Worm (Caenorhabditis elegans) whole organism, young adult: ENCODE measurements around the gene F45E12.6.

Experiments
- B0035.1 ChIP-seq: sonication (generic microtip); optimal IDR thresholded peaks from 2 replicates; lab custom pipeline; 2016; ENCODE audit warnings: missing genetic modification characterization, mild to moderate bottlenecking, missing compliant biosample characterization, missing genotype, missing genetic modification reagents
- B0336.3 ChIP-seq: fragments of 200-800 bp; sonication (Bioruptor generic); IDR thresholded peaks from 2 replicates; pipeline ENCODE4 v1.3.6; 2022; ENCODE audit warnings: missing genetic modification characterization, missing compliant biosample characterization
- F23B12.7 ChIP-seq: sonication (generic microtip); optimal IDR thresholded peaks from 2 replicates; lab custom pipeline; 2017; ENCODE audit warnings: missing genetic modification characterization, mild to moderate bottlenecking, missing compliant biosample characterization, antibody characterized with exemption, moderate library complexity; ENCODE audit not compliant: insufficient read depth
- F33H1.4 ChIP-seq: fragments of 200-800 bp; sonication (Bioruptor generic); IDR thresholded peaks from 2 replicates; pipeline ENCODE4 v1.3.6; 2022; ENCODE audit warnings: missing genetic modification reagents, missing genetic modification characterization, missing compliant biosample characterization
- F37B4.10 ChIP-seq: fragments of 200-800 bp; sonication (Bioruptor generic); IDR thresholded peaks from 2 replicates; pipeline ENCODE4 v1.3.6; 2022; ENCODE audit warnings: missing genetic modification characterization, missing compliant biosample characterization
- F52B5.7 ChIP-seq: sonication (generic microtip); optimal IDR thresholded peaks from 2 replicates; lab custom pipeline; 2016; ENCODE audit warnings: mild to moderate bottlenecking, missing genetic modification characterization, missing compliant biosample characterization
- F55B11.4 ChIP-seq: sonication (generic microtip); optimal IDR thresholded peaks from 2 replicates; lab custom pipeline; 2016; ENCODE audit warnings: missing compliant biosample characterization, missing genetic modification characterization, borderline replicate concordance; ENCODE audit not compliant: insufficient read depth
- K11D2.4 ChIP-seq: fragments of 200-800 bp; sonication (Bioruptor generic); IDR thresholded peaks from 2 replicates; pipeline ENCODE4 v1.3.6; 2022; ENCODE audit warnings: missing genetic modification reagents, missing genetic modification characterization, missing compliant biosample characterization
- K12H6.12 ChIP-seq: fragments of 200-800 bp; sonication (Bioruptor generic); optimal IDR thresholded peaks from 2 replicates; lab custom pipeline; 2018; ENCODE audit warnings: mild to moderate bottlenecking, missing genetic modification characterization, missing compliant biosample characterization
- T26A5.8 ChIP-seq: sonication (generic microtip); optimal IDR thresholded peaks from 2 replicates; lab custom pipeline; 2016; ENCODE audit warnings: missing genetic modification characterization, missing compliant biosample characterization
- Y53G8AR.9 ChIP-seq: fragments of 200-800 bp; sonication (Bioruptor generic); conservative IDR thresholded peaks from 2 replicates; pipeline ENCODE4 v1.3.6; 2022; ENCODE audit warnings: missing genetic modification reagents, missing genetic modification characterization, missing compliant biosample characterization
- Y79H2A.3 ChIP-seq: fragments of 200-800 bp; sonication (Bioruptor generic); conservative IDR thresholded peaks from 2 replicates; pipeline ENCODE4 v1.3.6; 2022; ENCODE audit warnings: missing genetic modification reagents, missing genetic modification characterization, missing compliant biosample characterization
- Y95B8A.8 ChIP-seq: fragments of 200-800 bp; sonication (Bioruptor generic); IDR thresholded peaks from 2 replicates; pipeline ENCODE4 v1.3.6; 2022; ENCODE audit warnings: missing genetic modification reagents, missing genetic modification characterization, missing compliant biosample characterization
- atf-7 ChIP-seq: sonication (generic microtip); optimal IDR thresholded peaks from 2 replicates; lab custom pipeline; 2017; ENCODE audit warnings: mild to moderate bottlenecking, missing genetic modification characterization, missing compliant biosample characterization
- attf-5 ChIP-seq: fragments of 200-800 bp; sonication (Bioruptor generic); optimal IDR thresholded peaks from 2 replicates; lab custom pipeline; 2018; ENCODE audit warnings: mild to moderate bottlenecking, missing genetic modification characterization, missing compliant biosample characterization
- bed-2 ChIP-seq: fragments of 200-800 bp; sonication (Bioruptor generic); IDR thresholded peaks from 2 replicates; pipeline ENCODE4 v1.3.6; 2022; ENCODE audit warnings: missing genetic modification reagents, missing genetic modification characterization, missing compliant biosample characterization
- chd-7 ChIP-seq: sonication (generic microtip); optimal IDR thresholded peaks from 2 replicates; lab custom pipeline; 2016; ENCODE audit warnings: mild to moderate bottlenecking, missing genetic modification characterization, moderate library complexity, missing compliant biosample characterization
- efl-1 ChIP-seq: fragments of 150-350 bp; optimal IDR thresholded peaks from 2 replicates; lab custom pipeline; 2014; ENCODE audit warnings: missing biosample characterization, missing genetic modification reagents, missing genetic modification characterization
- egl-44 ChIP-seq: fragments of 200-800 bp; sonication (Bioruptor generic); IDR thresholded peaks from 2 replicates; pipeline ENCODE4 v1.3.6; 2022; ENCODE audit warnings: missing genetic modification reagents, missing genetic modification characterization, missing compliant biosample characterization
- ekl-4 ChIP-seq: fragments of 200-800 bp; sonication (Bioruptor generic); IDR thresholded peaks from 2 replicates; pipeline ENCODE4 v1.3.6; 2022; ENCODE audit warnings: missing genetic modification reagents, missing genetic modification characterization, missing compliant biosample characterization
- ets-4 ChIP-seq: fragments of 200-800 bp; sonication (Bioruptor generic); optimal IDR thresholded peaks from 2 replicates; lab custom pipeline; 2018; ENCODE audit warnings: mild to moderate bottlenecking, missing genetic modification characterization, missing compliant biosample characterization
- hsf-1 ChIP-seq: fragments of 200-800 bp; sonication (Bioruptor generic); IDR thresholded peaks from 2 replicates; pipeline ENCODE4 v1.3.6; 2022; ENCODE audit warnings: missing genetic modification reagents, missing genetic modification characterization, missing compliant biosample characterization
- lag-1 ChIP-seq: fragments of 200-800 bp; sonication (Bioruptor generic); IDR thresholded peaks from 2 replicates; pipeline ENCODE4 v1.3.6; 2022; ENCODE audit warnings: missing genetic modification reagents, missing genetic modification characterization, missing compliant biosample characterization
- let-526 ChIP-seq: fragments of 200-800 bp; sonication (Bioruptor generic); IDR thresholded peaks from 2 replicates; pipeline ENCODE4 v1.3.6; 2022; ENCODE audit warnings: missing genetic modification reagents, missing genetic modification characterization, missing compliant biosample characterization
- let-607 ChIP-seq, 2 experiments: fragments of 200-800 bp in 1 of 2; sonication (Bioruptor generic) in 1 of 2; sonication (generic microtip) in 1 of 2; optimal IDR thresholded peaks; 2 replicates each; lab custom pipeline; 2016 to 2018; ENCODE audit warnings: mild to moderate bottlenecking in 2 of 2, missing compliant biosample characterization in 2 of 2, missing genetic modification characterization in 2 of 2, moderate library complexity in 2 of 2, missing genotype in 1 of 2
- lsl-1 ChIP-seq: fragments of 200-800 bp; sonication (Bioruptor generic); optimal IDR thresholded peaks from 2 replicates; lab custom pipeline; 2018; ENCODE audit warnings: mild to moderate bottlenecking, missing genetic modification characterization, moderate library complexity, missing compliant biosample characterization
- madf-6 ChIP-seq: fragments of 200-800 bp; sonication (Bioruptor generic); IDR thresholded peaks from 2 replicates; pipeline ENCODE4 v1.3.6; 2022; ENCODE audit warnings: missing genetic modification reagents, missing genetic modification characterization, missing compliant biosample characterization
- mxl-1 ChIP-seq: sonication (generic microtip); optimal IDR thresholded peaks from 2 replicates; lab custom pipeline; 2016; ENCODE audit warnings: missing genetic modification characterization, missing compliant biosample characterization
- nhr-120 ChIP-seq: fragments of 200-800 bp; sonication (Bioruptor generic); IDR thresholded peaks from 2 replicates; pipeline ENCODE4 v1.3.6; 2022; ENCODE audit warnings: missing genetic modification characterization, missing compliant biosample characterization
- nhr-80 ChIP-seq: sonication (generic microtip); optimal IDR thresholded peaks from 2 replicates; lab custom pipeline; 2016; ENCODE audit warnings: missing genetic modification characterization, missing compliant biosample characterization
- pbrm-1 ChIP-seq: fragments of 200-800 bp; sonication (Bioruptor generic); IDR thresholded peaks from 2 replicates; pipeline ENCODE4 v1.3.6; 2022; ENCODE audit warnings: missing genetic modification reagents, missing genetic modification characterization, missing compliant biosample characterization
- snpc-3.4 ChIP-seq: sonication (generic microtip); optimal IDR thresholded peaks from 2 replicates; lab custom pipeline; 2017; ENCODE audit warnings: missing genetic modification characterization, mild to moderate bottlenecking, missing compliant biosample characterization, antibody characterized with exemption, moderate library complexity, missing genotype, missing genetic modification reagents
- somi-1 ChIP-seq: fragments of 200-800 bp; sonication (Bioruptor generic); optimal IDR thresholded peaks from 2 replicates; lab custom pipeline; 2018; ENCODE audit warnings: mild to moderate bottlenecking, missing genetic modification characterization, missing compliant biosample characterization
- tbp1 ChIP-seq: fragments of 200-800 bp; sonication (Bioruptor generic); optimal IDR thresholded peaks from 2 replicates; lab custom pipeline; 2018; ENCODE audit warnings: mild to moderate bottlenecking, missing genetic modification characterization, missing compliant biosample characterization
- unc-130 ChIP-seq: sonication (generic microtip); optimal IDR thresholded peaks from 2 replicates; lab custom pipeline; 2016; ENCODE audit warnings: missing genetic modification reagents, missing genetic modification characterization, missing compliant biosample characterization
- unc-62 ChIP-seq: fragments of 150-350 bp; optimal IDR thresholded peaks from 2 replicates; lab custom pipeline; 2014; ENCODE audit warnings: missing biosample characterization, missing genetic modification reagents, missing genetic modification characterization
- xnd-1 ChIP-seq: sonication (generic microtip); optimal IDR thresholded peaks from 2 replicates; lab custom pipeline; 2016; ENCODE audit warnings: missing genotype, missing genetic modification reagents, missing genetic modification characterization, missing compliant biosample characterization
- ztf-18 ChIP-seq: sonication (generic microtip); optimal IDR thresholded peaks from 2 replicates; lab custom pipeline; 2016; ENCODE audit warnings: missing genotype, mild to moderate bottlenecking, missing genetic modification characterization, missing compliant biosample characterization
- ztf-22 ChIP-seq: fragments of 200-800 bp; sonication (Bioruptor generic); optimal IDR thresholded peaks from 2 replicates; lab custom pipeline; 2018; ENCODE audit warnings: mild to moderate bottlenecking, missing genetic modification characterization, moderate library complexity, missing compliant biosample characterization

The F45E12.6 gene

ce11 chrII:7298197-7298682 lies 15.7 kb downstream of the F45E12.6 start, which contains the start of gene puf-8:
Gene puf-8 (minus strand): TSS chrII:7298247.
- TF ChIP-seq madf-6 (GFP tag; lab: Robert Waterston, UW): peak; percentile 37
- TF ChIP-seq somi-1 (GFP tag; lab: Kevin White, UChicago): no peak
- no peak for TF ChIP-seq K12H6.12 (tag; lab: Kevin White, UChicago)
- no peak for TF ChIP-seq Y95B8A.8 (GFP tag; lab: Robert Waterston, UW)
- TF ChIP-seq unc-130 (GFP tag; lab: Kevin White, UChicago): no peak
- TF ChIP-seq atf-7 (tag; lab: Kevin White, UChicago): no peak
- no peak for TF ChIP-seq attf-5 (GFP tag; lab: Kevin White, UChicago)
- TF ChIP-seq F55B11.4 (tag; lab: Kevin White, UChicago): no peak
- no peak for TF ChIP-seq ekl-4
- TF ChIP-seq F33H1.4 (GFP tag; lab: Robert Waterston, UW): peak; percentile 71
- TF ChIP-seq efl-1 (GFP tag; lab: Kevin White, UChicago): peak; percentile 21
- no peak for TF ChIP-seq mxl-1 (tag; lab: Kevin White, UChicago)
- no peak for TF ChIP-seq egl-44
- peak; percentile 77 for TF ChIP-seq lsl-1 (GFP tag; lab: Kevin White, UChicago)
- TF ChIP-seq Y53G8AR.9 (GFP tag; lab: Robert Waterston, UW): no peak
- TF ChIP-seq B0035.1 (tag; lab: Kevin White, UChicago): no peak
- peak; percentile 37 for TF ChIP-seq ztf-18 (tag; lab: Kevin White, UChicago)
- TF ChIP-seq Y79H2A.3 (GFP tag; lab: Robert Waterston, UW): no peak
- TF ChIP-seq lag-1 (GFP tag; lab: Robert Waterston, UW): no peak
- peak; percentile 29 for TF ChIP-seq xnd-1 (tag; lab: Kevin White, UChicago)

- TF ChIP-seq F55B11.4 (tag; lab: Kevin White, UChicago): no peak
- TF ChIP-seq snpc-3.4 (tag; lab: Kevin White, UChicago): peak; percentile 33
- TF ChIP-seq B0336.3 (GFP tag; lab: Robert Waterston, UW): no peak
- no peak for TF ChIP-seq pbrm-1 (GFP tag; lab: Robert Waterston, UW)
- TF ChIP-seq let-526 (GFP tag; lab: Robert Waterston, UW): no peak
- no peak for TF ChIP-seq F52B5.7 (tag; lab: Kevin White, UChicago)
- no peak for TF ChIP-seq nhr-120 (GFP tag; lab: Robert Waterston, UW)
- TF ChIP-seq hsf-1: no peak
Measured at ce11 chrII:7295917-7296316, 18.1 kb downstream of the F45E12.6 start, which contains the start of gene C30G12.6. Gene C30G12.6 (minus strand): TSS chrII:7296017.

ce11 chrII:7289923-7290476 lies 24.0 kb downstream of the F45E12.6 start, which contains the start of gene C30G12.2:
Gene C30G12.2 (plus strand): TSS chrII:7290426.
- TF ChIP-seq ets-4 (GFP tag; lab: Kevin White, UChicago) (peak; percentile 34), bed-2 (GFP tag; lab: Robert Waterston, UW) (no peak), F37B4.10 (GFP tag; lab: Robert Waterston, UW) (no peak), ztf-22 (peak; percentile 24), atf-7 (tag; lab: Kevin White, UChicago) (peak; percentile 51), T26A5.8 (no peak), F23B12.7 (tag; lab: Kevin White, UChicago) (no peak), unc-62 (GFP tag; lab: Kevin White, UChicago) (peak; percentile 96), attf-5 (GFP tag; lab: Kevin White, UChicago) (no peak), somi-1 (GFP tag; lab: Kevin White, UChicago) (no peak), K11D2.4 (GFP tag; lab: Robert Waterston, UW) (no peak), chd-7 (tag; lab: Kevin White, UChicago) (no peak), nhr-80 (tag; lab: Kevin White, UChicago) (peak; percentile 93), let-607 (tag; optimal IDR thresholded peaks at IDR 0.05; lab: Kevin White, UChicago) (peak in 1 of 2 experiments; percentile 72), tbp1 (GFP tag; lab: Kevin White, UChicago) (peak; percentile 32)
